Worm (Caenorhabditis elegans): ENCODE data around the gene T21C9.9.
A peak's percentile ranks its signal among the peaks of the same experiment; 100 is the strongest.

Gene T21C9.9

ce11 chrV:10576319-10576718, 16.1 kb downstream of the T21C9.9 start, which contains the start of gene vps-54:
vps-54 (minus strand) TSS chrV:10576419.
- TF ChIP-seq daf-12 (tag; optimal IDR thresholded peaks at IDR 0.05) (no peak), nhr-77 (tag; optimal IDR thresholded peaks at IDR 0.05) (no peak), lsy-12 (tag; optimal IDR thresholded peaks at IDR 0.05) (no peak), nhr-25 (tag; optimal IDR thresholded peaks at IDR 0.05) (no peak), elt-3 (tag; optimal IDR thresholded peaks at IDR 0.05) (no peak), mml-1 (tag; optimal IDR thresholded peaks at IDR 0.05) (no peak), zag-1 (tag; optimal IDR thresholded peaks at IDR 0.05) (no peak), nhr-12 (tag; optimal IDR thresholded peaks at IDR 0.05) (no peak)

- no peak for TF ChIP-seq mdl-1 (tag; optimal IDR thresholded peaks at IDR 0.05)
- TF ChIP-seq lin-39 (tag; optimal IDR thresholded peaks at IDR 0.05) = no peak
- no peak for TF ChIP-seq fkh-2 (tag; optimal IDR thresholded peaks at IDR 0.05)
Observed at ce11 chrV:10574197-10574596, 18.2 kb downstream of the T21C9.9 start.

- TF ChIP-seq nhr-76 (tag; optimal IDR thresholded peaks at IDR 0.05) (no peak), egl-5 (tag; optimal IDR thresholded peaks at IDR 0.05) (no peak), pqm-1 (tag; optimal IDR thresholded peaks at IDR 0.05) (no peak), ama-1 (optimal IDR thresholded peaks at IDR 0.05) (no peak), nhr-77 (tag; optimal IDR thresholded peaks at IDR 0.05) (no peak), fkh-2 (tag; optimal IDR thresholded peaks at IDR 0.05) (no peak)
Observed at ce11 chrV:10572614-10573013, 19.8 kb downstream of the T21C9.9 start, which contains the start of gene del-6. del-6 (plus strand) TSS chrV:10572914.

ce11 chrV:10571523-10571922, 20.9 kb downstream of the T21C9.9 start:
- no peak for TF ChIP-seq nhr-237 (tag; optimal IDR thresholded peaks at IDR 0.05)
- peak in 1 of 3 experiments; percentile 1 for TF ChIP-seq elt-3 (tag; optimal IDR thresholded peaks at IDR 0.05)
- TF ChIP-seq ama-1 (optimal IDR thresholded peaks at IDR 0.05) = no peak
- no peak for TF ChIP-seq ZK546.5 (tag; optimal IDR thresholded peaks at IDR 0.05)
- no peak for TF ChIP-seq fkh-2 (tag; optimal IDR thresholded peaks at IDR 0.05)

- TF ChIP-seq aly-2 (tag; optimal IDR thresholded peaks at IDR 0.05) (no peak), ceh-9 (tag; optimal IDR thresholded peaks at IDR 0.05) (no peak), mml-1 (tag; optimal IDR thresholded peaks at IDR 0.05) (no peak), nhr-76 (tag; optimal IDR thresholded peaks at IDR 0.05) (no peak), egl-5 (tag; optimal IDR thresholded peaks at IDR 0.05) (no peak), elt-3 (tag; optimal IDR thresholded peaks at IDR 0.05) (no peak), fkh-10 (GFP tag; optimal IDR thresholded peaks at IDR 0.05) (no peak), R02D3.7 (tag; optimal IDR thresholded peaks at IDR 0.05) (no peak)
Observed at ce11 chrV:10568496-10568895, 23.9 kb downstream of the T21C9.9 start.

- TF ChIP-seq nhr-25 (tag; optimal IDR thresholded peaks at IDR 0.05) = no peak
- peak; percentile 68 for TF ChIP-seq pqm-1 (tag; optimal IDR thresholded peaks at IDR 0.05)
- TF ChIP-seq fkh-2 (tag; optimal IDR thresholded peaks at IDR 0.05) = no peak
- no peak for TF ChIP-seq nhr-23 (tag; optimal IDR thresholded peaks at IDR 0.05)
- TF ChIP-seq snpc-4 (tag; optimal IDR thresholded peaks at IDR 0.05) = no peak
- peak; percentile 79 for TF ChIP-seq elt-2 (tag; optimal IDR thresholded peaks at IDR 0.05)
- no peak for TF ChIP-seq lsy-12 (tag; optimal IDR thresholded peaks at IDR 0.05)
- TF ChIP-seq jun-1 (tag; optimal IDR thresholded peaks at IDR 0.05) = peak; percentile 8
- no peak for TF ChIP-seq ceh-82 (tag; optimal IDR thresholded peaks at IDR 0.05)
- no peak for TF ChIP-seq mdl-1 (tag; optimal IDR thresholded peaks at IDR 0.05)
Observed at ce11 chrV:10564830-10565365, 27.5 kb downstream of the T21C9.9 start, which contains the start of gene cat-4. cat-4 (plus strand) TSS chrV:10564880.

- no peak for TF ChIP-seq daf-12 (tag; optimal IDR thresholded peaks at IDR 0.05)
- TF ChIP-seq egl-5 (tag; optimal IDR thresholded peaks at IDR 0.05) = no peak
- no peak for TF ChIP-seq sea-2 (GFP tag; optimal IDR thresholded peaks at IDR 0.05)
- no peak for TF ChIP-seq ztf-11 (tag; optimal IDR thresholded peaks at IDR 0.05)
- no peak for TF ChIP-seq nhr-67 (tag; optimal IDR thresholded peaks at IDR 0.05)
Observed at ce11 chrV:10564140-10564539, 28.2 kb downstream of the T21C9.9 start.
